Worm (Caenorhabditis elegans): ENCODE results near the gene srw-36.

DNA sequence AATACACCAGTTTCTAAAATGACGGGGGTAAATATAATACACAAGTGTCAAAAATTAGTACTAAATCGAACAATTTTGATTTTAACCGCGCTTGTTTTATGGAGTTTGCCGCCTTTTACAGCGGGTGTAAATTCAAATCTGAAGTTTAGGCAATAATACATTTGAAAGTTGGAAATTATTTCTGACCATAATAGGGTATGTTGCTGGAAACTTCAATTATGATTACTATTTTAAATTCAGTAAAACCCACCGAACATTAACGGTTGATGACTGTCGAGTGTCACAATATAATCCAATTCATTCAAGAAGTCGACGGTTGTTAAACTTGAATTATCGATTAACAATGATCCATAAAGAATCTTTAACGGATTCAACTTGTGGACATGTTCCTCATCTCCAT lies 30.8 kb downstream of the srw-36 start:
- TF ChIP-seq unc-62 (GFP tag; optimal IDR thresholded peaks at IDR 0.05), result no peak
- no peak for TF ChIP-seq dox-1 (GFP tag; IDR thresholded peaks at IDR 0.05)
- TF ChIP-seq sea-2 (GFP tag; IDR thresholded peaks at IDR 0.05), result no peak
- no peak for TF ChIP-seq hmg-20 (GFP tag; IDR thresholded peaks at IDR 0.05)
- no peak for TF ChIP-seq F55B11.4 (tag; optimal IDR thresholded peaks at IDR 0.05; ENCODE audit: borderline replicate concordance, insufficient read depth)
- TF ChIP-seq somi-1 (GFP tag; optimal IDR thresholded peaks at IDR 0.05), result no peak
